Worm (Caenorhabditis elegans) whole organism, L4/young adult: ENCODE data around the gene W06D11.5.

Experiments used
- W03F9.2 ChIP-seq: fragments of 150-350 bp; optimal IDR thresholded peaks from 2 replicates; lab custom pipeline; 2014; ENCODE audit warnings: missing biosample characterization, missing genetic modification characterization
- dao-5 ChIP-seq: sonication (generic microtip); optimal IDR thresholded peaks from 2 replicates; lab custom pipeline; 2016; ENCODE audit warnings: missing genotype, missing genetic modification characterization, moderate library complexity, missing compliant biosample characterization

DNA sequence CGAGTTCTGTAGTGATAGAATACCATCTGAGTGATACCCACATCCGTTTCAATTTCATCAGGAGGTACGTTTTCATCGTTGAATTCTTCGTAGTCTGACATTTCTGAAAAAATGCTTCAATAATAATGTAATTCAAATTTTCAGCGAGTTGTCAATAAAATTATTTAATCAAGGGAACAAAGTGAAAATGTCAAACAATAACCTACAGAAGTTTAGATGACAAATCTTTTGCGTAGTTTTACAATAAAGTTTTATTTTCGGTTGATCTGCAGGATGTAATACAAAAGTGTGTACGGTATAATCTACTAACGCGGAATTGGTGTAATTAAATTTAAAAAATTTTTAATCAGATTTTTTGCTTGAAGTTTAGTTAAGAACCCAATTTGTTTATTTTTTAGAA is 11.7 kb upstream of the W06D11.5 start, which contains the start of gene C04B4.5:
- TF ChIP-seq W03F9.2 (tag; lab: Kevin White, UChicago) = no peak
- TF ChIP-seq dao-5 (tag; lab: Kevin White, UChicago) = no peak
